Worm (Caenorhabditis elegans) whole organism, L2 larva: Measurements from ENCODE around the gene C47D12.2.

Experiments
- ama-1 ChIP-seq: fragments of 150-350 bp; optimal IDR thresholded peaks from 2 replicates; lab custom pipeline; 2018; ENCODE audit warnings: inconsistent platforms
- lsy-2 ChIP-seq, 2 experiments: fragments of 150-350 bp in 1 of 2; sonication (generic microtip) in 1 of 2; optimal IDR thresholded peaks; 2 replicates each; lab custom pipeline; 2014 to 2017; ENCODE audit warnings: missing biosample characterization in 2 of 2, missing genetic modification characterization in 2 of 2
- mdl-1 ChIP-seq, 2 experiments: fragments of 150-350 bp in 1 of 2; sonication (generic microtip) in 1 of 2; optimal IDR thresholded peaks; 2 replicates each; lab custom pipeline; 2017; ENCODE audit warnings: missing biosample characterization in 2 of 2, missing genetic modification characterization in 2 of 2
- unc-39 ChIP-seq: fragments of 150-350 bp; optimal IDR thresholded peaks from 2 replicates; lab custom pipeline; 2014; ENCODE audit warnings: missing biosample characterization, missing genetic modification characterization

DNA sequence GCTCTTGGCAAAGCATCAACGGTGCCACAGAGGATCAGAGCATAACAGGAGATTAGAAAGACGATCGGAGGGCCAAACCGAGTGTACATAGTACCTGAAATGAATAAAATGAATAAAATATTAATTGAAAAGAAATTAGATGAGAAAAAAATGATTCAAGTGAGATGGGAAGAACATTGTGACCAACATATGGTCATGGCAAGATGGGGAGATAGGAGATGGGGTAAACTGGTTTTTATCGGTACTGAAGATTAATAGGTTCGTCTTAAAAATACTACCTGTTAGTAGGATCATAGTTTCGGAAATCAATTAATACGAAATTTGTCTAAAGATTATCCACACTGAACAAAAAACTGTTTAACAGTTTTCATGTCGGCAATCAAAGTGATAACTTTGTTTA is 19.0 kb upstream of the C47D12.2 start, which contains the start of gene nep-1:
- no peak for TF ChIP-seq unc-39 (tag; lab: Kevin White, UChicago)
- TF ChIP-seq mdl-1 (tag; optimal IDR thresholded peaks at IDR 0.05; lab: Kevin White, UChicago), result no peak
- no peak for TF ChIP-seq ama-1 (lab: Kevin White, UChicago)
- TF ChIP-seq lsy-2 (tag; optimal IDR thresholded peaks at IDR 0.05; lab: Kevin White, UChicago), result no peak
